Fruit fly (Drosophila melanogaster): ENCODE measurements around the gene CG13877.
A peak's percentile ranks its signal among the peaks of the same experiment; 100 is the strongest.

Gene CG13877

dm6 chr3L:199754-200596, 17.9 kb upstream of the CG13877 start, which contains the start of the genes rno and mri (continued):
- TF ChIP-seq zfh1 (GFP tag; IDR thresholded peaks at IDR 0.05): peak; percentile 71; the same call in 2 of the 3 replicates
- no peak for TF ChIP-seq Vsx1 (GFP tag; optimal IDR thresholded peaks at IDR 0.05)
- TF ChIP-seq CG8089 (GFP tag; optimal IDR thresholded peaks at IDR 0.05): no peak
- peak; percentile 90 for TF ChIP-seq nerfin-2 (GFP tag; IDR thresholded peaks at IDR 0.05; ENCODE audit: partially characterized antibody)
- peak; percentile 78 for TF ChIP-seq CG17328 (GFP tag; IDR thresholded peaks at IDR 0.05)
- peak; percentile 73 for TF ChIP-seq sug (tag; optimal IDR thresholded peaks at IDR 0.05)
- TF ChIP-seq gsb-n (tag; optimal IDR thresholded peaks at IDR 0.05): peak; percentile 78
- TF ChIP-seq CG32772 (GFP tag; IDR thresholded peaks at IDR 0.05): peak; percentile 79
- TF ChIP-seq CG5245 (GFP tag; optimal IDR thresholded peaks at IDR 0.05): peak; percentile 39
- peak; percentile 84 for TF ChIP-seq CG18262 (tag; optimal IDR thresholded peaks at IDR 0.05)
- peak; percentile 50 for TF ChIP-seq CG18764 (GFP tag; optimal IDR thresholded peaks at IDR 0.05)
- TF ChIP-seq Nf-YA (GFP tag; IDR thresholded peaks at IDR 0.05): peak; percentile 23; the same call in 1 of the 2 replicates
- TF ChIP-seq CG8924 (tag; optimal IDR thresholded peaks at IDR 0.05): peak; percentile 85
- peak; percentile 58 for TF ChIP-seq D19A (tag; optimal IDR thresholded peaks at IDR 0.05)
- TF ChIP-seq btn (GFP tag; optimal IDR thresholded peaks at IDR 0.05): no peak
- TF ChIP-seq CG4707 (GFP tag; optimal IDR thresholded peaks at IDR 0.05): no peak
- no peak for TF ChIP-seq nau (GFP tag; optimal IDR thresholded peaks at IDR 0.05)
- peak; percentile 93 for TF ChIP-seq CG14710 (tag; optimal IDR thresholded peaks at IDR 0.05)
- peak; percentile 46; the same call in 1 of the 2 replicates for TF ChIP-seq dati (GFP tag; IDR thresholded peaks at IDR 0.05)
- no peak for TF ChIP-seq slou (GFP tag; optimal IDR thresholded peaks at IDR 0.05)
- TF ChIP-seq stwl (tag; optimal IDR thresholded peaks at IDR 0.05): peak; percentile 63
- TF ChIP-seq Hr39 (optimal IDR thresholded peaks at IDR 0.05): no peak
- TF ChIP-seq CG1832 (GFP tag; optimal IDR thresholded peaks at IDR 0.05): no peak
- peak; percentile 9 for TF ChIP-seq Blimp-1 (GFP tag; optimal IDR thresholded peaks at IDR 0.05)
- peak; percentile 81 for TF ChIP-seq Sry-δ (GFP tag; optimal IDR thresholded peaks at IDR 0.05)
- no peak for TF ChIP-seq Trl (optimal IDR thresholded peaks at IDR 0.05)
- no peak for TF ChIP-seq Trl (GFP tag; optimal IDR thresholded peaks at IDR 0.05)
- peak; percentile 40 for TF ChIP-seq CG10654 (GFP tag; optimal IDR thresholded peaks at IDR 0.05)
- TF ChIP-seq CG30020 (tag; optimal IDR thresholded peaks at IDR 0.05): peak; percentile 83
- TF ChIP-seq PHDP (tag; optimal IDR thresholded peaks at IDR 0.05): peak; percentile 67
- no peak for TF ChIP-seq cas (GFP tag; IDR thresholded peaks at IDR 0.05)
- TF ChIP-seq CG12071 (GFP tag; optimal IDR thresholded peaks at IDR 0.05): no peak
- TF ChIP-seq CG18476 (GFP tag; optimal IDR thresholded peaks at IDR 0.05): no peak
- TF ChIP-seq CG12942 (GFP tag; optimal IDR thresholded peaks at IDR 0.05): peak; percentile 63
- TF ChIP-seq ttk (GFP tag; IDR thresholded peaks at IDR 0.05): peak; percentile 72
- TF ChIP-seq nerfin-1 (tag; optimal IDR thresholded peaks at IDR 0.05): peak; percentile 36
- peak; percentile 9 to 81 for TF ChIP-seq Hr51 (GFP tag; optimal IDR thresholded peaks at IDR 0.05)
- TF ChIP-seq CG12104 (GFP tag; optimal IDR thresholded peaks at IDR 0.05): peak; percentile 67
- TF ChIP-seq Dref (GFP tag; IDR thresholded peaks at IDR 0.05): peak; percentile 83
- TF ChIP-seq ranshi (GFP tag; IDR thresholded peaks at IDR 0.05): peak; percentile 83
- peak; percentile 95 for TF ChIP-seq CG16813 (GFP tag; IDR thresholded peaks at IDR 0.05; ENCODE audit: partially characterized antibody)
- peak; percentile 88 for TF ChIP-seq CG9932 (GFP tag; IDR thresholded peaks at IDR 0.05)
- TF ChIP-seq crol (GFP tag; IDR thresholded peaks at IDR 0.05): no peak
- no peak for TF ChIP-seq CG6854 (GFP tag; optimal IDR thresholded peaks at IDR 0.05)
- no peak for TF ChIP-seq C15 (GFP tag; IDR thresholded peaks at IDR 0.05)
- peak; percentile 51 for TF ChIP-seq CG13123 (GFP tag; optimal IDR thresholded peaks at IDR 0.05)
- 0 out of 3 replicates have a peak, but pooled peaks have one; percentile 42 for TF ChIP-seq Mrtf (GFP tag; IDR thresholded peaks at IDR 0.05)
- TF ChIP-seq da (GFP tag; optimal IDR thresholded peaks at IDR 0.05): no peak
- peak; percentile 95 for TF ChIP-seq Dll (GFP tag; IDR thresholded peaks at IDR 0.05; ENCODE audit: partially characterized antibody)
- no peak for TF ChIP-seq pita (GFP tag; optimal IDR thresholded peaks at IDR 0.05)
